Worm (Caenorhabditis elegans) whole organism, midembryonic: Measurements from ENCODE around the gene gcy-13.

Experiments
- T22C8.4 ChIP-seq: fragments of 200-800 bp; sonication (Bioruptor generic); IDR thresholded peaks from 2 replicates; pipeline ENCODE4 v1.3.6; 2022; ENCODE audit warnings: missing genetic modification characterization, missing compliant biosample characterization
- cog-1 ChIP-seq: sonication (generic microtip); optimal IDR thresholded peaks from 2 replicates; lab custom pipeline; 2016; ENCODE audit warnings: missing genetic modification characterization, missing compliant biosample characterization
- flt-1 ChIP-seq: fragments of 200-800 bp; sonication (Bioruptor generic); IDR thresholded peaks from 2 replicates; pipeline ENCODE4 v1.3.6; 2022; ENCODE audit warnings: missing genetic modification characterization, missing compliant biosample characterization
- klf-2 ChIP-seq: fragments of 200-800 bp; sonication (Bioruptor generic); conservative IDR thresholded peaks from 2 replicates; pipeline ENCODE4 v1.3.6; 2022; ENCODE audit warnings: missing genetic modification reagents, missing genetic modification characterization, missing compliant biosample characterization
- med-1 ChIP-seq: sonication (generic microtip); optimal IDR thresholded peaks from 2 replicates; lab custom pipeline; 2017; ENCODE audit warnings: missing genetic modification characterization, mild to moderate bottlenecking, missing compliant biosample characterization, antibody characterized with exemption, missing genetic modification reagents; ENCODE audit not compliant: insufficient read depth
- ref-1 ChIP-seq: fragments of 200-800 bp; sonication (Bioruptor generic); conservative IDR thresholded peaks from 2 replicates; pipeline ENCODE4 v1.3.6; 2022; ENCODE audit warnings: missing genetic modification reagents, missing genetic modification characterization, missing compliant biosample characterization
- tab-1 ChIP-seq: fragments of 200-800 bp; sonication (Bioruptor generic); IDR thresholded peaks from 2 replicates; pipeline ENCODE4 v1.3.6; 2022; ENCODE audit warnings: missing genetic modification characterization, missing compliant biosample characterization
- ztf-23 ChIP-seq: fragments of 200-800 bp; sonication (Bioruptor generic); IDR thresholded peaks from 2 replicates; pipeline ENCODE4 v1.3.6; 2022; ENCODE audit warnings: missing genetic modification reagents, missing genetic modification characterization, missing compliant biosample characterization
- ztf-29 ChIP-seq: fragments of 200-800 bp; sonication (Bioruptor generic); IDR thresholded peaks from 2 replicates; pipeline ENCODE4 v1.3.6; 2022; ENCODE audit warnings: missing genetic modification reagents, missing genetic modification characterization, missing compliant biosample characterization

Gene gcy-13

ce11 chrV:12352881-12353280, 16.5 kb downstream of the gcy-13 start:
- TF ChIP-seq T22C8.4 (no peak; the same call in 1 of the 2 replicates), flt-1 (GFP tag; lab: Robert Waterston, UW) (no peak), ztf-23 (GFP tag; lab: Robert Waterston, UW) (no peak), med-1 (GFP tag; lab: Kevin White, UChicago) (no peak), tab-1 (GFP tag; lab: Robert Waterston, UW) (no peak), ztf-29 (GFP tag; lab: Robert Waterston, UW) (no peak)

ce11 chrV:12352445-12352844, 16.9 kb downstream of the gcy-13 start, which contains the start of gene sqt-3:
TSS of gene sqt-3 (plus strand) at chrV:12352745.
- TF ChIP-seq cog-1 (tag; lab: Kevin White, UChicago), result no peak
- no peak for TF ChIP-seq flt-1 (GFP tag; lab: Robert Waterston, UW)
- no peak for TF ChIP-seq med-1 (GFP tag; lab: Kevin White, UChicago)
- TF ChIP-seq tab-1 (GFP tag; lab: Robert Waterston, UW), result no peak
- no peak for TF ChIP-seq ztf-29 (GFP tag; lab: Robert Waterston, UW)
- TF ChIP-seq ref-1, result no peak
- no peak for TF ChIP-seq T22C8.4
- TF ChIP-seq ztf-23 (GFP tag; lab: Robert Waterston, UW), result no peak
- no peak for TF ChIP-seq klf-2

- no peak for TF ChIP-seq ztf-23 (GFP tag; lab: Robert Waterston, UW)
- TF ChIP-seq T22C8.4, result no peak
- no peak for TF ChIP-seq klf-2
- no peak for TF ChIP-seq med-1 (GFP tag; lab: Kevin White, UChicago)
- TF ChIP-seq cog-1 (tag; lab: Kevin White, UChicago), result no peak
- no peak for TF ChIP-seq tab-1 (GFP tag; lab: Robert Waterston, UW)
- TF ChIP-seq flt-1 (GFP tag; lab: Robert Waterston, UW), result no peak
- TF ChIP-seq ztf-29 (GFP tag; lab: Robert Waterston, UW), result no peak
- TF ChIP-seq ref-1, result no peak
These were observed 17.5 kb downstream of the gcy-13 start for ce11 chrV:12351842-12352241.

ce11 chrV:12349365-12349764, 20.0 kb downstream of the gcy-13 start:
- TF ChIP-seq klf-2 (no peak), med-1 (GFP tag; lab: Kevin White, UChicago) (no peak), ref-1 (no peak), ztf-23 (GFP tag; lab: Robert Waterston, UW) (no peak), cog-1 (tag; lab: Kevin White, UChicago) (no peak), T22C8.4 (no peak), flt-1 (GFP tag; lab: Robert Waterston, UW) (no peak), ztf-29 (GFP tag; lab: Robert Waterston, UW) (no peak), tab-1 (GFP tag; lab: Robert Waterston, UW) (no peak)

ce11 chrV:12347854-12348253, 21.5 kb downstream of the gcy-13 start:
- TF ChIP-seq tab-1 (GFP tag; lab: Robert Waterston, UW), result no peak
- no peak for TF ChIP-seq med-1 (GFP tag; lab: Kevin White, UChicago)
- TF ChIP-seq ztf-23 (GFP tag; lab: Robert Waterston, UW), result no peak
- TF ChIP-seq ztf-29 (GFP tag; lab: Robert Waterston, UW), result no peak
- no peak for TF ChIP-seq klf-2

- no peak for TF ChIP-seq flt-1 (GFP tag; lab: Robert Waterston, UW)
- no peak for TF ChIP-seq ref-1
- no peak for TF ChIP-seq ztf-23 (GFP tag; lab: Robert Waterston, UW)
- TF ChIP-seq cog-1 (tag; lab: Kevin White, UChicago), result no peak
These were observed 23.5 kb downstream of the gcy-13 start, which contains the start of gene snb-2 for ce11 chrV:12345808-12346207. TSS of gene snb-2 (minus strand) at chrV:12345908.

- no peak for TF ChIP-seq cog-1 (tag; lab: Kevin White, UChicago)
- no peak for TF ChIP-seq klf-2
- TF ChIP-seq med-1 (GFP tag; lab: Kevin White, UChicago), result no peak
- TF ChIP-seq flt-1 (GFP tag; lab: Robert Waterston, UW), result no peak
- TF ChIP-seq ztf-23 (GFP tag; lab: Robert Waterston, UW), result no peak
- TF ChIP-seq tab-1 (GFP tag; lab: Robert Waterston, UW), result no peak
- no peak for TF ChIP-seq ztf-29 (GFP tag; lab: Robert Waterston, UW)
These were observed 24.5 kb downstream of the gcy-13 start, which contains the start of gene F23H12.3 for ce11 chrV:12344845-12345244. TSS of gene F23H12.3 (plus strand) at chrV:12345145.

ce11 chrV:12343419-12343969, 25.8 kb downstream of the gcy-13 start, which contains the start of gene tomm-20:
TSS of gene tomm-20 (minus strand) at chrV:12343469.
- no peak for TF ChIP-seq ref-1
- peak; percentile 83 for TF ChIP-seq cog-1 (tag; lab: Kevin White, UChicago)
- TF ChIP-seq med-1 (GFP tag; lab: Kevin White, UChicago), result peak; percentile 54
- no peak for TF ChIP-seq ztf-29 (GFP tag; lab: Robert Waterston, UW)
- TF ChIP-seq T22C8.4, result no peak
- TF ChIP-seq klf-2, result peak; percentile 72
- TF ChIP-seq flt-1 (GFP tag; lab: Robert Waterston, UW), result peak; percentile 87
- no peak for TF ChIP-seq tab-1 (GFP tag; lab: Robert Waterston, UW)
- TF ChIP-seq ztf-23 (GFP tag; lab: Robert Waterston, UW), result peak; percentile 88

- TF ChIP-seq klf-2 (no peak), ref-1 (no peak), flt-1 (GFP tag; lab: Robert Waterston, UW) (no peak), tab-1 (GFP tag; lab: Robert Waterston, UW) (no peak), T22C8.4 (no peak), ztf-23 (GFP tag; lab: Robert Waterston, UW) (no peak), cog-1 (tag; lab: Kevin White, UChicago) (no peak), ztf-29 (GFP tag; lab: Robert Waterston, UW) (no peak), med-1 (GFP tag; lab: Kevin White, UChicago) (no peak)
These were observed 31.4 kb downstream of the gcy-13 start, which contains the start of gene twk-13 for ce11 chrV:12337894-12338293. TSS of gene twk-13 (minus strand) at chrV:12337994.

- no peak for TF ChIP-seq tab-1 (GFP tag; lab: Robert Waterston, UW)
- no peak for TF ChIP-seq ztf-23 (GFP tag; lab: Robert Waterston, UW)
- no peak for TF ChIP-seq flt-1 (GFP tag; lab: Robert Waterston, UW)
- no peak for TF ChIP-seq klf-2
- no peak for TF ChIP-seq ztf-29 (GFP tag; lab: Robert Waterston, UW)
- TF ChIP-seq med-1 (GFP tag; lab: Kevin White, UChicago), result no peak
- TF ChIP-seq T22C8.4, result no peak
- no peak for TF ChIP-seq ref-1
- no peak for TF ChIP-seq cog-1 (tag; lab: Kevin White, UChicago)
These were observed 35.0 kb downstream of the gcy-13 start for ce11 chrV:12334387-12334786.
